Fruit fly (Drosophila melanogaster) whole organism, embryonic: Measurements from ENCODE around the gene CG6023.
A peak's percentile ranks its signal among the peaks of the same experiment; 100 is the strongest.

Experiments used
- Adf1 ChIP-seq: fragments of 200-800 bp; sonication (Bioruptor generic); IDR thresholded peaks from 2 replicates; pipeline ENCODE4 v1.3.6; 2022; ENCODE audit warnings: missing biosample characterization, missing genetic modification characterization
- B-H1 ChIP-seq: fragments of 200-800 bp; sonication (Bioruptor generic); IDR thresholded peaks from 3 replicates; pipeline ENCODE4 v1.3.6; 2022; ENCODE audit warnings: missing biosample characterization, missing genetic modification characterization
- CG10267 ChIP-seq: fragments of 200-800 bp; sonication (Bioruptor generic); optimal IDR thresholded peaks from 2 replicates; lab custom pipeline; 2018; ENCODE audit warnings: missing biosample characterization, mild to moderate bottlenecking, missing genetic modification characterization, moderate library complexity
- CG10274 ChIP-seq: fragments of 200-800 bp; sonication (Bioruptor generic); optimal IDR thresholded peaks from 3 replicates; lab custom pipeline; 2017; ENCODE audit warnings: missing biosample characterization, mild to moderate bottlenecking, missing genetic modification characterization
- CG10321 ChIP-seq: fragments of 200-800 bp; sonication (Bioruptor generic); IDR thresholded peaks from 2 replicates; pipeline ENCODE4 v1.3.6; 2022; ENCODE audit warnings: missing biosample characterization, missing genetic modification characterization
- CG11504 ChIP-seq: fragments of 200-800 bp; sonication (Bioruptor generic); optimal IDR thresholded peaks from 3 replicates; lab custom pipeline; 2019; ENCODE audit warnings: missing biosample characterization, mild to moderate bottlenecking, missing genetic modification characterization, moderate library complexity
- CG17385 ChIP-seq: fragments of 200-800 bp; sonication (Bioruptor generic); optimal IDR thresholded peaks from 3 replicates; lab custom pipeline; 2018; ENCODE audit warnings: missing biosample characterization, mild to moderate bottlenecking, missing genetic modification characterization
- CG1832 ChIP-seq: fragments of 200-800 bp; sonication (Bioruptor generic); optimal IDR thresholded peaks from 2 replicates; lab custom pipeline; 2017; ENCODE audit warnings: missing biosample characterization, mild to moderate bottlenecking, missing genetic modification characterization, inconsistent platforms
- CG2712 ChIP-seq: fragments of 200-800 bp; optimal IDR thresholded peaks from 3 replicates; lab custom pipeline; 2019; ENCODE audit warnings: missing biosample characterization, mild to moderate bottlenecking, missing genetic modification characterization, moderate library complexity
- CG4328 ChIP-seq: fragments of 200-800 bp; sonication (Bioruptor generic); optimal IDR thresholded peaks from 3 replicates; lab custom pipeline; 2017; ENCODE audit warnings: missing biosample characterization, missing genetic modification reagents, missing genetic modification characterization
- CG7271 ChIP-seq: fragments of 200-800 bp; sonication (Bioruptor generic); optimal IDR thresholded peaks from 2 replicates; lab custom pipeline; 2018; ENCODE audit warnings: missing biosample characterization, mild to moderate bottlenecking, missing genetic modification characterization, moderate library complexity
- CTCF ChIP-seq: fragments of 200-800 bp; sonication (Bioruptor generic); optimal IDR thresholded peaks from 2 replicates; lab custom pipeline; 2017; ENCODE audit warnings: missing biosample characterization, mild to moderate bottlenecking, missing genetic modification characterization, moderate library complexity
- E2f2 ChIP-seq: fragments of 200-800 bp; sonication (Bioruptor generic); IDR thresholded peaks from 2 replicates; pipeline ENCODE4 v1.3.6; 2022; ENCODE audit warnings: missing biosample characterization, missing genetic modification characterization
- HmgD ChIP-seq: fragments of 200-800 bp; sonication (Bioruptor generic); optimal IDR thresholded peaks from 3 replicates; lab custom pipeline; 2016; ENCODE audit warnings: missing biosample characterization, missing genetic modification characterization
- Nf-YB ChIP-seq: fragments of 200-800 bp; sonication (Bioruptor generic); optimal IDR thresholded peaks from 3 replicates; lab custom pipeline; 2019; ENCODE audit warnings: missing biosample characterization, mild to moderate bottlenecking, missing genetic modification characterization, moderate library complexity
- Tbp ChIP-seq: fragments of >200 bp; optimal IDR thresholded peaks from 2 replicates; lab custom pipeline; 2018; ENCODE audit warnings: missing biosample characterization, missing genetic modification characterization
- ash1 ChIP-seq: fragments of 200-800 bp; sonication (Bioruptor generic); optimal IDR thresholded peaks from 2 replicates; lab custom pipeline; 2018; ENCODE audit warnings: missing biosample characterization, mild to moderate bottlenecking, missing genetic modification characterization
- bigmax ChIP-seq: fragments of 200-800 bp; sonication (Bioruptor generic); optimal IDR thresholded peaks from 2 replicates; lab custom pipeline; 2018; ENCODE audit warnings: missing biosample characterization, mild to moderate bottlenecking, missing genetic modification characterization
- cas ChIP-seq: fragments of 200-800 bp; sonication (Bioruptor generic); IDR thresholded peaks from 2 replicates; pipeline ENCODE4 v1.3.6; 2022; ENCODE audit warnings: missing biosample characterization, missing genetic modification characterization
- dan ChIP-seq: fragments of 200-800 bp; sonication (Bioruptor generic); IDR thresholded peaks from 2 replicates; pipeline ENCODE4 v1.3.6; 2022; ENCODE audit warnings: missing biosample characterization, missing genetic modification characterization
- nmo ChIP-seq: fragments of 200-800 bp; sonication (Bioruptor generic); optimal IDR thresholded peaks from 2 replicates; lab custom pipeline; 2018; ENCODE audit warnings: missing biosample characterization, mild to moderate bottlenecking, missing genetic modification characterization, moderate library complexity
- tll ChIP-seq, 2 experiments: fragments of 200-800 bp in 1 of 2; fragments of >200 bp in 1 of 2; sonication (Bioruptor generic) in 1 of 2; optimal IDR thresholded peaks; 2 replicates each; lab custom pipeline; 2017 to 2019; ENCODE audit warnings: missing biosample characterization in 2 of 2, missing genetic modification characterization in 2 of 2, mild to moderate bottlenecking in 1 of 2, moderate library complexity in 1 of 2
- trh ChIP-seq: fragments of 200-800 bp; sonication (Bioruptor generic); optimal IDR thresholded peaks from 2 replicates; lab custom pipeline; 2016; ENCODE audit warnings: missing biosample characterization, missing genetic modification characterization
- vvl ChIP-seq: fragments of 200-800 bp; sonication (Bioruptor generic); IDR thresholded peaks from 2 replicates; pipeline ENCODE4 v1.3.6; 2022; ENCODE audit warnings: missing biosample characterization, missing genetic modification characterization

Gene CG6023

dm6 chrX:18272422-18272821 lies 48.6 kb downstream of the CG6023 start (continued):
- no peak for TF ChIP-seq bigmax (GFP tag; lab: Kevin White, UChicago)
- TF ChIP-seq HmgD (GFP tag; lab: Kevin White, UChicago) = no peak
- TF ChIP-seq CG11504 (tag; lab: Kevin White, UChicago) = peak; percentile 20
- no peak for TF ChIP-seq Tbp (GFP tag; lab: Kevin White, UChicago)
- no peak for TF ChIP-seq cas (GFP tag; lab: Robert Waterston, UW)
- no peak for TF ChIP-seq CG17385
- TF ChIP-seq CG10274 (GFP tag; lab: Kevin White, UChicago) = peak; percentile 39
- no peak for TF ChIP-seq CG2712
- no peak for TF ChIP-seq B-H1 (GFP tag; lab: Robert Waterston, UW)
- TF ChIP-seq trh (GFP tag; lab: Kevin White, UChicago) = no peak
- TF ChIP-seq CG7271 (tag; lab: Kevin White, UChicago) = no peak

- peak; percentile 67 for TF ChIP-seq CG10321 (GFP tag; lab: Robert Waterston, UW)
- TF ChIP-seq nmo (GFP tag; lab: Kevin White, UChicago) = no peak
- TF ChIP-seq ash1 (GFP tag; lab: Kevin White, UChicago) = no peak
- TF ChIP-seq Nf-YB = peak; percentile 11
- TF ChIP-seq CG1832 (GFP tag; lab: Kevin White, UChicago) = peak; percentile 64
- TF ChIP-seq E2f2 (GFP tag; lab: Robert Waterston, UW) = no peak
- TF ChIP-seq CG10267 = no peak
- no peak for TF ChIP-seq CTCF (GFP tag; lab: Kevin White, UChicago)
- peak in 1 of 2 experiments; percentile 5 for TF ChIP-seq tll (GFP tag; optimal IDR thresholded peaks at IDR 0.05; lab: Kevin White, UChicago)
- peak; percentile 57; the same call in 1 of the 2 replicates for TF ChIP-seq vvl (GFP tag; lab: Robert Waterston, UW)
- TF ChIP-seq dan (GFP tag; lab: Robert Waterston, UW) = no peak
- TF ChIP-seq CG4328 (GFP tag; lab: Kevin White, UChicago) = no peak
- no peak for TF ChIP-seq Adf1 (GFP tag; lab: Robert Waterston, UW)
- TF ChIP-seq, all 482 proteins: peak for 5
These were observed 54.1 kb downstream of the CG6023 start for dm6 chrX:18266846-18267245.
